Fruit fly (Drosophila melanogaster): Measurements from ENCODE around the gene Sos.

Gene Sos

dm6 chr2L:13805170-13805569 lies 8.4 kb upstream of the Sos start:
- TF ChIP-seq Hr78 (GFP tag; optimal IDR thresholded peaks at IDR 0.05) (no peak), Rel (GFP tag; optimal IDR thresholded peaks at IDR 0.05) (no peak), Rel (tag; optimal IDR thresholded peaks at IDR 0.05) (no peak), CG32264 (GFP tag; optimal IDR thresholded peaks at IDR 0.05) (no peak)

dm6 chr2L:13807097-13807496 lies 6.5 kb upstream of the Sos start:
- TF ChIP-seq Hr83 (GFP tag; optimal IDR thresholded peaks at IDR 0.05; ENCODE audit: poor library complexity, severe bottlenecking), result peak; percentile 76
- no peak for TF ChIP-seq psq (GFP tag; optimal IDR thresholded peaks at IDR 0.05)
- TF ChIP-seq Hnf4 (GFP tag; optimal IDR thresholded peaks at IDR 0.05), result no peak
- no peak for TF ChIP-seq lola (GFP tag; optimal IDR thresholded peaks at IDR 0.05)
- no peak for TF ChIP-seq CrebA (GFP tag; optimal IDR thresholded peaks at IDR 0.05; ENCODE audit: borderline replicate concordance)
- no peak for TF ChIP-seq CG32264 (GFP tag; optimal IDR thresholded peaks at IDR 0.05)
- TF ChIP-seq h (GFP tag; optimal IDR thresholded peaks at IDR 0.05), result peak; percentile 55
- no peak for TF ChIP-seq GATAd (GFP tag; optimal IDR thresholded peaks at IDR 0.05)
- TF ChIP-seq jim (GFP tag; optimal IDR thresholded peaks at IDR 0.05), result no peak
- TF ChIP-seq Jra (GFP tag; optimal IDR thresholded peaks at IDR 0.05), result no peak
- TF ChIP-seq sv (GFP tag; optimal IDR thresholded peaks at IDR 0.05), result no peak
- TF ChIP-seq dsf (GFP tag; optimal IDR thresholded peaks at IDR 0.05; ENCODE audit: borderline replicate concordance), result no peak
- TF ChIP-seq OdsH (GFP tag; optimal IDR thresholded peaks at IDR 0.05), result peak; percentile 13
- peak; percentile 42 for TF ChIP-seq fru (GFP tag; optimal IDR thresholded peaks at IDR 0.05)
- TF ChIP-seq foxo (GFP tag; optimal IDR thresholded peaks at IDR 0.05), result no peak
- TF ChIP-seq Dfd (GFP tag; optimal IDR thresholded peaks at IDR 0.05), result no peak
- no peak for TF ChIP-seq Vsx2 (GFP tag; optimal IDR thresholded peaks at IDR 0.05; ENCODE audit: partially characterized antibody)
- no peak for TF ChIP-seq sage (GFP tag; optimal IDR thresholded peaks at IDR 0.05)
- TF ChIP-seq Myc (optimal IDR thresholded peaks at IDR 0.05), result no peak
- TF ChIP-seq HLH106 (tag; optimal IDR thresholded peaks at IDR 0.05), result no peak
- no peak for TF ChIP-seq usp (GFP tag; optimal IDR thresholded peaks at IDR 0.05)
- TF ChIP-seq Sp1 (GFP tag; optimal IDR thresholded peaks at IDR 0.05), result no peak
- TF ChIP-seq dl (GFP tag; optimal IDR thresholded peaks at IDR 0.05; ENCODE audit: insufficient read depth in 1 of 2, partially characterized antibody in 2 of 2), result no peak
- no peak for TF ChIP-seq brk (GFP tag; optimal IDR thresholded peaks at IDR 0.05)
- TF ChIP-seq N (GFP tag; optimal IDR thresholded peaks at IDR 0.05), result no peak
- no peak for TF ChIP-seq tai (GFP tag; optimal IDR thresholded peaks at IDR 0.05)
- no peak for TF ChIP-seq Abd-B (GFP tag; optimal IDR thresholded peaks at IDR 0.05)
- no peak for TF ChIP-seq Rel (GFP tag; optimal IDR thresholded peaks at IDR 0.05)
- TF ChIP-seq Rel (tag; optimal IDR thresholded peaks at IDR 0.05), result no peak
- TF ChIP-seq br (GFP tag; optimal IDR thresholded peaks at IDR 0.05), result no peak
- TF ChIP-seq rgr (GFP tag; optimal IDR thresholded peaks at IDR 0.05), result peak; percentile 52

DNA sequence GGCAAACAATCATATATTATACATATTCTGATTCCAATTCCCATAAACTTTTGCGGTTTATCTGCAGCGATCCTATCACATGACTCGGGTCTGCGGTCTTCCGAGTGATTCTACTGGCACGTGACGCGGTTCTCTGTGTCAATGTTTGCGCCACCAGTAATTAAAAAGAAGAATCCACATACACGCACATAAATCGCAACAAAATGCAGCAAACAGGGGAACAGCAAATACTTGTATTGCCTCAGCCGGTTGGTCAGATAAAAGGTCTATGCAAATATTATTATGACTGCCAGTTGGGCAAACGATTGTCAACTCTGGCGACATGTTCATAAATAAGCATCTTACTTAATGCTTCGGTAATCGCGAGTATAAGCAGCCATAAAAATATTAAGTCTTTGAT lies 5.7 kb upstream of the Sos start:
- TF ChIP-seq Vsx2 (GFP tag; optimal IDR thresholded peaks at IDR 0.05; ENCODE audit: partially characterized antibody) (no peak), Jra (GFP tag; optimal IDR thresholded peaks at IDR 0.05) (no peak), OdsH (GFP tag; optimal IDR thresholded peaks at IDR 0.05) (peak; percentile 34), CG32264 (GFP tag; optimal IDR thresholded peaks at IDR 0.05) (peak; percentile 3), br (GFP tag; optimal IDR thresholded peaks at IDR 0.05) (no peak), dsf (GFP tag; optimal IDR thresholded peaks at IDR 0.05; ENCODE audit: borderline replicate concordance) (no peak), Mio (GFP tag; optimal IDR thresholded peaks at IDR 0.05) (no peak), pan (optimal IDR thresholded peaks at IDR 0.05) (no peak), sage (GFP tag; optimal IDR thresholded peaks at IDR 0.05) (no peak), Hr83 (GFP tag; optimal IDR thresholded peaks at IDR 0.05; ENCODE audit: poor library complexity, severe bottlenecking) (peak; percentile 64), tai (GFP tag; optimal IDR thresholded peaks at IDR 0.05) (no peak), jim (GFP tag; optimal IDR thresholded peaks at IDR 0.05) (no peak), woc (GFP tag; optimal IDR thresholded peaks at IDR 0.05) (no peak), Sp1 (GFP tag; optimal IDR thresholded peaks at IDR 0.05) (peak; percentile 38), rgr (GFP tag; optimal IDR thresholded peaks at IDR 0.05) (peak; percentile 45), ey (GFP tag; optimal IDR thresholded peaks at IDR 0.05) (no peak), foxo (GFP tag; optimal IDR thresholded peaks at IDR 0.05) (no peak), Myc (optimal IDR thresholded peaks at IDR 0.05) (no peak), GATAd (GFP tag; optimal IDR thresholded peaks at IDR 0.05) (no peak)

DNA sequence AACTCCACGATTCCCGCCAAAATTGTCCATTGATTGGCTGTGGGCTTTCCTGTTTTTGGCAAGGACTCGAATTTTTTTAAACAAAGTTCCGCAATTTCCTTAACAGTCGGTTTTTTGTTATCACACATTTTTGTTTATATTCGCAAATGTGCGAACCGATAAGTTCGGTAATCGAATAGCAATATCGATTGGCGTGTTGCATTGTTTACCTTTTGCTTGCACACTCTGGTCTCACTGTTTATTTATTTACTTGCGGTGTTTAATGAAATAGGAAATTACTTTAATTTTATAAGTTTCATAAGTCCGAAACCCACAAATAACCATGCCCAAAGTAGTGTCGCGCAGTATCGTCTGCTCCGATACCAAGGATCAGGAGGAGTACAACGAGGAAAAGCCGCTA lies 2.3 kb upstream of the Sos start, which contains the start of the genes Adat1 and CG16865:
Gene Adat1, minus strand, starts transcription at position 152 of the 400 bp plus-strand sequence.
Gene CG16865, plus strand, starts transcription at position 200 of the 400 bp plus-strand sequence.
- TF ChIP-seq CG9705 (GFP tag; optimal IDR thresholded peaks at IDR 0.05) (peak; percentile 15), br (GFP tag; optimal IDR thresholded peaks at IDR 0.05) (no peak), lola (GFP tag; optimal IDR thresholded peaks at IDR 0.05) (no peak), Hr83 (GFP tag; optimal IDR thresholded peaks at IDR 0.05; ENCODE audit: poor library complexity, severe bottlenecking) (peak; percentile 21)
